Fruit fly (Drosophila melanogaster) whole organism: ENCODE data around the gene CG43333.

Experiments
- CG8478 ChIP-seq: fragments of >200 bp; optimal IDR thresholded peaks from 2 replicates; lab custom pipeline; 2018; ENCODE audit warnings: inconsistent platforms
- usp ChIP-seq: fragments of >200 bp; optimal IDR thresholded peaks from 2 replicates; lab custom pipeline; 2017; ENCODE audit warnings: missing biosample characterization, missing genetic modification characterization, mixed read lengths

dm6 chr2L:14179409-14179808, 1.1 kb downstream of the CG43333 start:
- no peak for TF ChIP-seq usp (GFP tag; lab: Kevin White, UChicago)
- TF ChIP-seq CG8478 = no peak
